Worm (Caenorhabditis elegans): ENCODE data around the gene M142.8.
A peak's percentile ranks its signal among the peaks of the same experiment; 100 is the strongest.

Gene M142.8

ce11 chrIII:10967010-10967409, 33.6 kb downstream of the M142.8 start, which contains the start of gene W05B2.2 (continued):
- TF ChIP-seq die-1 (tag; optimal IDR thresholded peaks at IDR 0.05) (no peak), egrh-3 (GFP tag; IDR thresholded peaks at IDR 0.05) (no peak), him-1 (tag; optimal IDR thresholded peaks at IDR 0.05) (no peak)

- TF ChIP-seq aptf-2 (GFP tag; conservative IDR thresholded peaks at IDR 0.05) (no peak), mel-28 (tag; optimal IDR thresholded peaks at IDR 0.05; ENCODE audit: borderline replicate concordance) (no peak), tbx-9 (tag; optimal IDR thresholded peaks at IDR 0.05; ENCODE audit: borderline replicate concordance) (no peak), atf-7 (tag; optimal IDR thresholded peaks at IDR 0.05) (no peak), F57A8.1 (GFP tag; optimal IDR thresholded peaks at IDR 0.05) (no peak), hlh-26 (GFP tag; conservative IDR thresholded peaks at IDR 0.05) (no peak), nhr-179 (tag; optimal IDR thresholded peaks at IDR 0.05) (no peak), dpl-1 (GFP tag; optimal IDR thresholded peaks at IDR 0.05) (no peak), rpc-1 (optimal IDR thresholded peaks at IDR 0.05) (no peak), rpc-1 (tag; optimal IDR thresholded peaks at IDR 0.05) (no peak)
Measured at ce11 chrIII:10969644-10970043, 36.2 kb downstream of the M142.8 start, which contains the start of gene dhc-4. Gene dhc-4, plus strand, starts transcription at chrIII:10969944.

- TF ChIP-seq attf-5 (GFP tag; optimal IDR thresholded peaks at IDR 0.05) (no peak), lir-1 (GFP tag; conservative IDR thresholded peaks at IDR 0.05) (no peak), F22D6.2 (tag; optimal IDR thresholded peaks at IDR 0.05) (no peak), snpc-4 (GFP tag; optimal IDR thresholded peaks at IDR 0.05) (no peak), snpc-4 (tag; optimal IDR thresholded peaks at IDR 0.05) (peak in 1 of 4 experiments; percentile 76), him-1 (tag; optimal IDR thresholded peaks at IDR 0.05) (no peak), tbp1 (GFP tag; optimal IDR thresholded peaks at IDR 0.05) (peak; percentile 9), dox-1 (GFP tag; IDR thresholded peaks at IDR 0.05) (no peak), rpc-1 (optimal IDR thresholded peaks at IDR 0.05) (no peak), rpc-1 (tag; optimal IDR thresholded peaks at IDR 0.05) (peak; percentile 44), F57A8.1 (GFP tag; optimal IDR thresholded peaks at IDR 0.05) (no peak)
Measured at ce11 chrIII:10976580-10976979, 43.1 kb downstream of the M142.8 start.

- TF ChIP-seq F57C9.4 (tag; optimal IDR thresholded peaks at IDR 0.05) (no peak), atf-7 (tag; optimal IDR thresholded peaks at IDR 0.05) (no peak), egl-44 (GFP tag; IDR thresholded peaks at IDR 0.05) (no peak), tbp1 (GFP tag; optimal IDR thresholded peaks at IDR 0.05) (no peak), ztf-18 (tag; optimal IDR thresholded peaks at IDR 0.05) (no peak), attf-3 (GFP tag; conservative IDR thresholded peaks at IDR 0.05) (no peak), snpc-4 (GFP tag; optimal IDR thresholded peaks at IDR 0.05) (no peak), snpc-4 (tag; optimal IDR thresholded peaks at IDR 0.05) (no peak), cebp-2 (GFP tag; IDR thresholded peaks at IDR 0.05) (no peak), F37B4.10 (GFP tag; IDR thresholded peaks at IDR 0.05) (no peak), rpc-1 (optimal IDR thresholded peaks at IDR 0.05) (no peak), rpc-1 (tag; optimal IDR thresholded peaks at IDR 0.05) (no peak), ztf-3 (GFP tag; optimal IDR thresholded peaks at IDR 0.05) (no peak), ceh-40 (GFP tag; IDR thresholded peaks at IDR 0.05) (no peak), ama-1 (optimal IDR thresholded peaks at IDR 0.05) (no peak), ama-1 (GFP tag; optimal IDR thresholded peaks at IDR 0.05) (no peak), F55B11.4 (tag; optimal IDR thresholded peaks at IDR 0.05; ENCODE audit: borderline replicate concordance, insufficient read depth) (no peak), F39B2.1 (GFP tag; IDR thresholded peaks at IDR 0.05) (no peak), F22D6.2 (tag; optimal IDR thresholded peaks at IDR 0.05) (no peak), dox-1 (GFP tag; IDR thresholded peaks at IDR 0.05) (no peak)
Measured at ce11 chrIII:10981555-10981954, 48.1 kb downstream of the M142.8 start.

ce11 chrIII:10983153-10983552, 49.7 kb downstream of the M142.8 start, which contains the start of gene col-92:
Gene col-92, minus strand, starts transcription at chrIII:10983253.
- TF ChIP-seq F55B11.4 (tag; optimal IDR thresholded peaks at IDR 0.05; ENCODE audit: borderline replicate concordance, insufficient read depth), result no peak
- TF ChIP-seq Y53F4B.3 (GFP tag; IDR thresholded peaks at IDR 0.05), result no peak
- no peak for TF ChIP-seq D2030.7 (GFP tag; IDR thresholded peaks at IDR 0.05)

Data from whole organism, young adult.